Worm (Caenorhabditis elegans) whole organism, mixed stage, embryonic: ENCODE results near the gene F20C5.6.

ENCODE experiments used
- M03D4.4 ChIP-seq: sonication (generic microtip); optimal IDR thresholded peaks from 2 replicates; lab custom pipeline; 2017; ENCODE audit warnings: mild to moderate bottlenecking, missing genetic modification characterization, missing compliant biosample characterization
- bed-3 ChIP-seq: fragments of 200-800 bp; sonication (Bioruptor generic); optimal IDR thresholded peaks from 3 replicates; lab custom pipeline; 2018; ENCODE audit warnings: mild to moderate bottlenecking, missing genetic modification characterization, moderate library complexity, missing compliant biosample characterization
- blmp-1 ChIP-seq: fragments of 150-350 bp; optimal IDR thresholded peaks from 2 replicates; lab custom pipeline; 2014; ENCODE audit warnings: missing biosample characterization, missing genetic modification characterization
- ceh-39 ChIP-seq: fragments of 150-350 bp; optimal IDR thresholded peaks from 2 replicates; lab custom pipeline; 2014; ENCODE audit warnings: missing biosample characterization, missing genetic modification characterization
- ceh-43 ChIP-seq: fragments of 200-800 bp; sonication (Bioruptor generic); optimal IDR thresholded peaks from 2 replicates; lab custom pipeline; 2018; ENCODE audit warnings: mild to moderate bottlenecking, missing genetic modification characterization, moderate library complexity, missing compliant biosample characterization
- ceh-83 ChIP-seq: fragments of 200-800 bp; sonication (Bioruptor generic); optimal IDR thresholded peaks from 2 replicates; lab custom pipeline; 2018; ENCODE audit warnings: mild to moderate bottlenecking, missing genetic modification characterization, missing compliant biosample characterization
- ces-1 ChIP-seq: fragments of 150-350 bp; optimal IDR thresholded peaks from 2 replicates; lab custom pipeline; 2014; ENCODE audit warnings: missing biosample characterization, missing genetic modification reagents, missing genetic modification characterization
- cnd-1 ChIP-seq: fragments of 200-800 bp; sonication (Bioruptor generic); optimal IDR thresholded peaks from 2 replicates; lab custom pipeline; 2018; ENCODE audit warnings: mild to moderate bottlenecking, missing genetic modification characterization, missing compliant biosample characterization
- drap-1 ChIP-seq: fragments of 200-800 bp; sonication (Bioruptor generic); optimal IDR thresholded peaks from 3 replicates; lab custom pipeline; 2018; ENCODE audit warnings: mild to moderate bottlenecking, missing genetic modification characterization, missing compliant biosample characterization
- flh-1 ChIP-seq: fragments of 200-800 bp; sonication (Bioruptor generic); optimal IDR thresholded peaks from 2 replicates; lab custom pipeline; 2018; ENCODE audit warnings: mild to moderate bottlenecking, missing genetic modification characterization, moderate library complexity, missing compliant biosample characterization
- ham-2 ChIP-seq: fragments of 200-800 bp; sonication (Bioruptor generic); optimal IDR thresholded peaks from 2 replicates; lab custom pipeline; 2018; ENCODE audit warnings: mild to moderate bottlenecking, missing genetic modification characterization, missing compliant biosample characterization
- hlh-1 ChIP-seq: fragments of 150-350 bp; optimal IDR thresholded peaks from 2 replicates; lab custom pipeline; 2014; ENCODE audit warnings: missing biosample characterization, missing genetic modification reagents, missing genetic modification characterization
- lin-13 ChIP-seq: fragments of 150-350 bp; optimal IDR thresholded peaks from 2 replicates; lab custom pipeline; 2014; ENCODE audit warnings: missing biosample characterization, missing genetic modification characterization
- lin-32 ChIP-seq: fragments of 200-800 bp; sonication (Bioruptor generic); optimal IDR thresholded peaks from 2 replicates; lab custom pipeline; 2018; ENCODE audit warnings: mild to moderate bottlenecking, missing genetic modification characterization, missing compliant biosample characterization
- mab-5 ChIP-seq: fragments of 150-350 bp; optimal IDR thresholded peaks from 2 replicates; lab custom pipeline; 2014; ENCODE audit warnings: missing biosample characterization, missing genetic modification characterization
- mep-1 ChIP-seq: fragments of 150-350 bp; optimal IDR thresholded peaks from 2 replicates; lab custom pipeline; 2017; ENCODE audit warnings: missing biosample characterization, missing genetic modification reagents, missing genetic modification characterization, inconsistent platforms
- nhr-12 ChIP-seq: fragments of 150-350 bp; optimal IDR thresholded peaks from 2 replicates; lab custom pipeline; 2014; ENCODE audit warnings: missing biosample characterization, missing genetic modification characterization
- nhr-2 ChIP-seq: fragments of 150-350 bp; optimal IDR thresholded peaks from 2 replicates; lab custom pipeline; 2014; ENCODE audit warnings: missing biosample characterization, missing genetic modification characterization
- nhr-237 ChIP-seq: fragments of 150-350 bp; optimal IDR thresholded peaks from 2 replicates; lab custom pipeline; 2014; ENCODE audit warnings: missing biosample characterization, missing genetic modification characterization
- nhr-28 ChIP-seq: fragments of 150-350 bp; optimal IDR thresholded peaks from 2 replicates; lab custom pipeline; 2014; ENCODE audit warnings: missing biosample characterization, missing genetic modification characterization
- nhr-76 ChIP-seq: sonication (generic microtip); optimal IDR thresholded peaks from 2 replicates; lab custom pipeline; 2017; ENCODE audit warnings: missing biosample characterization, missing genetic modification characterization
- pha-4 ChIP-seq: fragments of 150-350 bp; optimal IDR thresholded peaks from 2 replicates; lab custom pipeline; 2018; ENCODE audit warnings: missing biosample characterization, missing genetic modification reagents, missing genetic modification characterization
- sem-2 ChIP-seq: fragments of 200-800 bp; sonication (Bioruptor generic); optimal IDR thresholded peaks from 2 replicates; lab custom pipeline; 2018; ENCODE audit warnings: mild to moderate bottlenecking, missing genetic modification characterization, missing compliant biosample characterization
- snpc-4 ChIP-seq: fragments of 150-350 bp; optimal IDR thresholded peaks from 2 replicates; lab custom pipeline; 2014; ENCODE audit warnings: missing biosample characterization, missing genetic modification characterization
- sptf-1 ChIP-seq: sonication (generic microtip); optimal IDR thresholded peaks from 2 replicates; lab custom pipeline; 2017; ENCODE audit warnings: mild to moderate bottlenecking, missing genetic modification characterization, moderate library complexity, missing compliant biosample characterization
- unc-120 ChIP-seq: sonication (generic microtip); optimal IDR thresholded peaks from 2 replicates; lab custom pipeline; 2017; ENCODE audit warnings: missing genetic modification characterization, missing compliant biosample characterization; ENCODE audit not compliant: poor library complexity, severe bottlenecking
- unc-39 ChIP-seq: fragments of 150-350 bp; optimal IDR thresholded peaks from 2 replicates; lab custom pipeline; 2014; ENCODE audit warnings: missing biosample characterization, missing genetic modification characterization
- unc-62 ChIP-seq: fragments of 150-350 bp; optimal IDR thresholded peaks from 2 replicates; lab custom pipeline; 2014; ENCODE audit warnings: missing biosample characterization, missing genetic modification reagents, missing genetic modification characterization
- zip-8 ChIP-seq: fragments of 150-350 bp; optimal IDR thresholded peaks from 2 replicates; lab custom pipeline; 2014; ENCODE audit warnings: missing biosample characterization, missing genetic modification characterization
- ztf-11 ChIP-seq: fragments of 150-350 bp; optimal IDR thresholded peaks from 2 replicates; lab custom pipeline; 2014; ENCODE audit warnings: missing biosample characterization, missing genetic modification characterization

F20C5.6 gene

DNA sequence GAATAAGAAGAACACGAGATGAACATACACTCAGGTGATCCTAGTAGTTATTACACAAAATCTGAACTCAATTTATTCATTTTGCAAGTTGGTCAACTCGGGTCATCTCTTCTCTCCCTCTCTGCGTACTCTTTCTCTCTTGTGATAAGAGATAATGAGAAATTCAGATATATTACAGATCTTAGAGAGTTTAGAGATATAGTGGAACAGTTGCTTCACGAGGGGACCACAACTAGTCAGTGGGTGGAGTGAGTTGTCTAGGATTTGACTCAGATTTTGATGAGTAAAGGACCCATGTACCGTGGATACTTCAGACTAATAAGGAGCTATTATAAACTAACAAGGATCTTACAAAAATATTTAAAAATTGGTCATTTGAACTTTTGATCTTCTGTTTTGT lies 40.6 kb upstream of the F20C5.6 start, which contains the start of gene exc-5:
Gene exc-5 (minus strand): TSS at position 57 of the 400 bp plus-strand sequence.
- TF ChIP-seq unc-120 (tag; lab: Kevin White, UChicago) (peak; percentile 59), ceh-43 (no peak), hlh-1 (tag; lab: Kevin White, UChicago) (peak; percentile 87), unc-62 (GFP tag; lab: Kevin White, UChicago) (peak; percentile 11)

DNA sequence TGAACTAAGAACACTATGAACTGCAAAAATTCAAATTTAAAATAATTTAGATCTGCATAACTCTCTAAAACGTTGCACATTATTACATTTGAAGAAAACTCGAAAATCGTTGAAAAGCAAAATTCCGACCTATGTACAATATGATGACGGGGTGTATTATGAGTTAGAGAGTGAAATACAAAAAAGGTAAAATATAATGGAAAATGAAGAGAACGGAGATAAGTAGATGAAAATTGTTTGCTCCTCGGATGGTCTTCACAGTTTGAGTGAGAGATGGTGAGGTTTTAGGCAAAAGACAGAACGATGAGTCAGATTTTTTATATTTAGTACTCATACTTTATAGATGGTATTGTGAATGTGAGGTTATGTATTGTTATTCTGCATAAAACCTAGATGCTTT lies 34.3 kb upstream of the F20C5.6 start:
- no peak for TF ChIP-seq sem-2 (GFP tag; lab: Kevin White, UChicago)
- TF ChIP-seq lin-13 (tag; lab: Kevin White, UChicago) = no peak
- no peak for TF ChIP-seq ceh-83 (GFP tag; lab: Kevin White, UChicago)
- TF ChIP-seq zip-8 (tag; lab: Kevin White, UChicago) = no peak
- no peak for TF ChIP-seq nhr-237
- TF ChIP-seq nhr-12 (tag; lab: Kevin White, UChicago) = no peak
- TF ChIP-seq cnd-1 = no peak
- TF ChIP-seq bed-3 (GFP tag; lab: Kevin White, UChicago) = no peak
- TF ChIP-seq ham-2 (GFP tag; lab: Kevin White, UChicago) = no peak
- no peak for TF ChIP-seq flh-1 (GFP tag; lab: Kevin White, UChicago)
- TF ChIP-seq mab-5 (tag; lab: Kevin White, UChicago) = no peak
- no peak for TF ChIP-seq unc-62 (GFP tag; lab: Kevin White, UChicago)
- no peak for TF ChIP-seq mep-1 (tag; lab: Kevin White, UChicago)
- no peak for TF ChIP-seq blmp-1 (tag; lab: Kevin White, UChicago)
- no peak for TF ChIP-seq lin-32 (GFP tag; lab: Kevin White, UChicago)
- no peak for TF ChIP-seq ceh-43
- TF ChIP-seq pha-4 (tag; lab: Kevin White, UChicago) = no peak
- TF ChIP-seq nhr-28 (tag; lab: Kevin White, UChicago) = no peak
- no peak for TF ChIP-seq sptf-1 (tag; lab: Kevin White, UChicago)
- no peak for TF ChIP-seq M03D4.4 (tag; lab: Kevin White, UChicago)

DNA sequence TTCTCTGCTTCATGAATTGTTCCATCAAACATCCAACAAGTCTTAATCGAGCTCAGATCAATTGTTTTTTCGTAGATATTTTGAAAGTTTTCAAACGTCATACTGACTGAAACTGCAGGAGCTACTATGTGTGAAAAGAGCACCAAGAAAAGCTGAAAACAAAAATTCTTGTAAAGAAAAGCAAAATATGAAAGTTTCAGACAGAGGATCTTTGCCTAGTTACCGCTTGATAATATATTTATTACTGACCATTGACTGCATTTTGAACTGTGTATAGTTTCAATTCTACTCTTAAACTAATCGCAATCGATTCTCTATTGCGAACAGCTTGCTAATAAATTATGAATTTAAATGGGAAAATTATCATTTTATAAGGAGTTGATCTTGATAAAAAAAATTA lies 25.2 kb upstream of the F20C5.6 start, which contains the start of gene clec-182:
Gene clec-182 (minus strand): TSS at position 101 of the 400 bp plus-strand sequence.
- TF ChIP-seq lin-13 (tag; lab: Kevin White, UChicago) = no peak
- TF ChIP-seq ztf-11 (tag; lab: Kevin White, UChicago) = no peak
- no peak for TF ChIP-seq drap-1 (GFP tag; lab: Kevin White, UChicago)
- no peak for TF ChIP-seq ceh-39 (tag; lab: Kevin White, UChicago)
- no peak for TF ChIP-seq unc-39 (tag; lab: Kevin White, UChicago)
- no peak for TF ChIP-seq pha-4 (tag; lab: Kevin White, UChicago)
- TF ChIP-seq ham-2 (GFP tag; lab: Kevin White, UChicago) = no peak
- no peak for TF ChIP-seq ces-1 (GFP tag; lab: Kevin White, UChicago)
- TF ChIP-seq snpc-4 = no peak
- no peak for TF ChIP-seq flh-1 (GFP tag; lab: Kevin White, UChicago)

DNA sequence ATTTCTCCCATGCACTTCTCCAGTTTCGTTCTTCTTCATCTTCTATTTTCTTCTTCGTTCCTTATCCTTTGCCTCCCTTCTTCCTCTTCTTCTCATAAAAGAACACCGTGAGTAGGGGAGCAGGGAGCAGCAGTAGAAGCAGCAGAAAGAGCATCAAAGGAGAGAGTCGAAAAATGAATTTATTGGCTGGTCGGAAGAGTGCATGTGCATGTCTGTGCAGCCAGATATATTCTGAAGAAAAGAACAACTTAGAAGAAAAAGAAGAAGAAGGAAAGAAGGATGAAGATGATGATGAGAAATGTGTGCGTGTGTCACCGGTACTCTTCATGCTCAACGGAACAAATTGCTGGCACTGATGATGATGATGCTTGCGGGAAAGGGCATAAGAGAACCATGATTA lies 23.2 kb upstream of the F20C5.6 start:
- TF ChIP-seq ces-1 (GFP tag; lab: Kevin White, UChicago) (peak; percentile 50), hlh-1 (tag; lab: Kevin White, UChicago) (no peak), mab-5 (tag; lab: Kevin White, UChicago) (no peak), nhr-76 (tag; lab: Kevin White, UChicago) (no peak), ztf-11 (tag; lab: Kevin White, UChicago) (no peak), lin-13 (tag; lab: Kevin White, UChicago) (no peak), nhr-28 (tag; lab: Kevin White, UChicago) (no peak)

- TF ChIP-seq M03D4.4 (tag; lab: Kevin White, UChicago) = no peak
- TF ChIP-seq nhr-2 (tag; lab: Kevin White, UChicago) = no peak
- TF ChIP-seq ceh-83 (GFP tag; lab: Kevin White, UChicago) = peak; percentile 52
- TF ChIP-seq ceh-43 = no peak
- TF ChIP-seq sptf-1 (tag; lab: Kevin White, UChicago) = peak; percentile 35
- TF ChIP-seq snpc-4 = no peak
- TF ChIP-seq nhr-28 (tag; lab: Kevin White, UChicago) = no peak
- peak; percentile 18 for TF ChIP-seq unc-120 (tag; lab: Kevin White, UChicago)
- TF ChIP-seq sem-2 (GFP tag; lab: Kevin White, UChicago) = no peak
- TF ChIP-seq, all 35 proteins: peak for 3
Observed at ce11 chrIV:8794895-8795665, 22.1 kb upstream of the F20C5.6 start.
